Fruit fly (Drosophila melanogaster): ENCODE results near the gene CG31688.

The CG31688 gene

dm6 chr2L:20425854-20426396 lies at the start of gene CG31688:
TSS of gene CG31688 (plus strand) at chr2L:20426199.
- TF ChIP-seq h (GFP tag; optimal IDR thresholded peaks at IDR 0.05) = no peak
- TF ChIP-seq sage (GFP tag; optimal IDR thresholded peaks at IDR 0.05) = no peak
- no peak for TF ChIP-seq woc (GFP tag; optimal IDR thresholded peaks at IDR 0.05)
- TF ChIP-seq N (GFP tag; optimal IDR thresholded peaks at IDR 0.05) = no peak
- TF ChIP-seq lola (GFP tag; optimal IDR thresholded peaks at IDR 0.05) = no peak
- no peak for TF ChIP-seq foxo (GFP tag; optimal IDR thresholded peaks at IDR 0.05)
- TF ChIP-seq dsf (GFP tag; optimal IDR thresholded peaks at IDR 0.05; ENCODE audit: borderline replicate concordance) = no peak
- TF ChIP-seq rgr (GFP tag; optimal IDR thresholded peaks at IDR 0.05) = no peak
- no peak for TF ChIP-seq jim (GFP tag; optimal IDR thresholded peaks at IDR 0.05)
- no peak for TF ChIP-seq Dif (GFP tag; optimal IDR thresholded peaks at IDR 0.05; ENCODE audit: partially characterized antibody)
- TF ChIP-seq Vsx2 (GFP tag; optimal IDR thresholded peaks at IDR 0.05; ENCODE audit: partially characterized antibody) = no peak
- no peak for TF ChIP-seq Myc (optimal IDR thresholded peaks at IDR 0.05)

dm6 chr2L:20381329-20381728 lies 44.7 kb upstream of the CG31688 start:
- TF ChIP-seq sage (GFP tag; optimal IDR thresholded peaks at IDR 0.05) (no peak), Rel (GFP tag; optimal IDR thresholded peaks at IDR 0.05) (no peak), Rel (tag; optimal IDR thresholded peaks at IDR 0.05) (no peak), Dif (GFP tag; optimal IDR thresholded peaks at IDR 0.05; ENCODE audit: partially characterized antibody) (no peak), Jra (GFP tag; optimal IDR thresholded peaks at IDR 0.05) (no peak), lola (GFP tag; optimal IDR thresholded peaks at IDR 0.05) (no peak), br (GFP tag; optimal IDR thresholded peaks at IDR 0.05) (no peak), CG9705 (GFP tag; optimal IDR thresholded peaks at IDR 0.05) (no peak), CrebA (GFP tag; optimal IDR thresholded peaks at IDR 0.05; ENCODE audit: borderline replicate concordance) (no peak), woc (GFP tag; optimal IDR thresholded peaks at IDR 0.05) (no peak), pan (optimal IDR thresholded peaks at IDR 0.05) (no peak), Sp1 (GFP tag; optimal IDR thresholded peaks at IDR 0.05) (no peak), dmrt93B (GFP tag; optimal IDR thresholded peaks at IDR 0.05) (no peak), Myc (optimal IDR thresholded peaks at IDR 0.05) (no peak), N (GFP tag; optimal IDR thresholded peaks at IDR 0.05) (no peak), Vsx2 (GFP tag; optimal IDR thresholded peaks at IDR 0.05; ENCODE audit: partially characterized antibody) (no peak), fru (GFP tag; optimal IDR thresholded peaks at IDR 0.05) (no peak), HLH106 (tag; optimal IDR thresholded peaks at IDR 0.05) (no peak), GATAd (GFP tag; optimal IDR thresholded peaks at IDR 0.05) (no peak), Dfd (GFP tag; optimal IDR thresholded peaks at IDR 0.05) (no peak), jim (GFP tag; optimal IDR thresholded peaks at IDR 0.05) (no peak)

- no peak for TF ChIP-seq dl (GFP tag; optimal IDR thresholded peaks at IDR 0.05; ENCODE audit: insufficient read depth in 1 of 2, partially characterized antibody in 2 of 2)
- TF ChIP-seq GATAd (GFP tag; optimal IDR thresholded peaks at IDR 0.05) = no peak
- TF ChIP-seq fru (GFP tag; optimal IDR thresholded peaks at IDR 0.05) = no peak
- TF ChIP-seq OdsH (GFP tag; optimal IDR thresholded peaks at IDR 0.05) = no peak
- TF ChIP-seq Hr78 (GFP tag; optimal IDR thresholded peaks at IDR 0.05) = no peak
- no peak for TF ChIP-seq Dfd (GFP tag; optimal IDR thresholded peaks at IDR 0.05)
- TF ChIP-seq CrebA (GFP tag; optimal IDR thresholded peaks at IDR 0.05; ENCODE audit: borderline replicate concordance) = no peak
These were observed 43.7 kb upstream of the CG31688 start, which contains the start of gene CG16798 for dm6 chr2L:20382141-20382815. TSS of gene CG16798 (minus strand) at chr2L:20382356.

DNA sequence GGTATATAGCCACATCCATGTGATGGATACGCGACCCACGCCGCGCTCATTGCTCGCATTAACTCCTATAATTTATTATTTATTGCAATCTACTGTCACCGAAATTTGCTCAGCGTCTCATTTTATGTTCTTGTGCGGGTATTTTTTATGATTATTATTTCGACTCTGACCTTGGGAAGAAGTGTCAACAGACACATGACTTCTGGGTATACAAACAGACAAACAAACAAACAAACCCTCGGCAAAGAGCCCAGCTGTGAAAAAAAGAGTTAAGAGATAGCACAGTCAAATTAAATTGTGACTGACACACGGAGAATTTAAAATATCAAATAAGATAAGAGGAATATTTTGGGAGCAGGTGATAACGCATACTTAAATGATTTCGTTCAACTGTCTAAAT lies 36.0 kb upstream of the CG31688 start:
- TF ChIP-seq h (GFP tag; optimal IDR thresholded peaks at IDR 0.05) (peak; percentile 18), N (GFP tag; optimal IDR thresholded peaks at IDR 0.05) (no peak), pan (optimal IDR thresholded peaks at IDR 0.05) (no peak), Hr83 (GFP tag; optimal IDR thresholded peaks at IDR 0.05; ENCODE audit: poor library complexity, severe bottlenecking) (peak; percentile 21), OdsH (GFP tag; optimal IDR thresholded peaks at IDR 0.05) (peak; percentile 13), rgr (GFP tag; optimal IDR thresholded peaks at IDR 0.05) (peak; percentile 46), Hnf4 (GFP tag; optimal IDR thresholded peaks at IDR 0.05) (peak; percentile 7), HLH106 (tag; optimal IDR thresholded peaks at IDR 0.05) (peak; percentile 1), foxo (GFP tag; optimal IDR thresholded peaks at IDR 0.05) (peak in 1 of 2 experiments; percentile 21)

DNA sequence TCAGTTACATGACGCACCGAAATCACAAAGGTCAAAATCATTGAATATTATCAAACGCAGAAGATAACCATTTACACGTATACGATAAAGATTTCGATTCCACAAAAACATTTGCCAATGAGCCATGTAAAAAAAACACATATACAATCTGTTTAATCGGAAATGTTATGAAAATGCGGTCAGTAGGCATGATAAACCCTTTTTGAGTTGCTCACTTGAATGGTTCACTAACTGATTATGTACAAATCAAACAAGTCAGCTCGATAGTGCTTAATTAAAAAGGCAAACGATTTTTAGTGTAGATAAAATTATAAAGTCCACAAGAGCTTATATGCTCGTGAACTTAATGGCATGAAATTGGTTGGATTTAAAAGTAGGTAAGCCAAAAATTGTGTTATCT lies 29.0 kb upstream of the CG31688 start:
- TF ChIP-seq Dif (GFP tag; optimal IDR thresholded peaks at IDR 0.05; ENCODE audit: partially characterized antibody) = no peak
- no peak for TF ChIP-seq Dfd (GFP tag; optimal IDR thresholded peaks at IDR 0.05)
- TF ChIP-seq sv (GFP tag; optimal IDR thresholded peaks at IDR 0.05) = no peak
- no peak for TF ChIP-seq Hr83 (GFP tag; optimal IDR thresholded peaks at IDR 0.05; ENCODE audit: poor library complexity, severe bottlenecking)
- TF ChIP-seq fru (GFP tag; optimal IDR thresholded peaks at IDR 0.05) = no peak
- TF ChIP-seq brk (GFP tag; optimal IDR thresholded peaks at IDR 0.05) = no peak
- no peak for TF ChIP-seq HLH106 (tag; optimal IDR thresholded peaks at IDR 0.05)
- TF ChIP-seq N (GFP tag; optimal IDR thresholded peaks at IDR 0.05) = no peak
- TF ChIP-seq Sp1 (GFP tag; optimal IDR thresholded peaks at IDR 0.05) = no peak
- TF ChIP-seq Abd-B (GFP tag; optimal IDR thresholded peaks at IDR 0.05) = no peak
- TF ChIP-seq dmrt93B (GFP tag; optimal IDR thresholded peaks at IDR 0.05) = no peak
- TF ChIP-seq ey (GFP tag; optimal IDR thresholded peaks at IDR 0.05) = no peak
- no peak for TF ChIP-seq sage (GFP tag; optimal IDR thresholded peaks at IDR 0.05)

All from whole organism, wandering third instar larva.